2 worm cellular contexts compared by ENCODE assay signal in the genomic region with DNA sequence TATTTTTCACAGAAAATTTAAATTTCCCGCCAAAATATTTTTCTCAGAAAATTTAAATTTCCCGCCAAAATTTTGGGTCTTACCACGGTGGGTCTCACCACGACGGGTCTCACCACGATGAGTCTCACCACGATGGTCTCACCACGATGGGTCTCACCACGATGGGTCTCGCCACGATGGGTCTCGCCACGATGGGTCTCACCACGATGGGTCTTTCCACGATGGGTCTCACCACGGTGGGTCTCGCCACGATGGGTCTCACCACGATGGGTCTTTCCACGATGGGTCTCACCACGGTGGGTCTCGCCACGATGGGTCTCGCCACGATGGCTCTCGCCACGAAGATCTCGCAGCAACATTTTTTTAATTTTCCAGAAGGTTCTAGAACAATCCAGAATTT.
TF ChIP-seq lines count a peak whose summit lies in the region.

No protein-coding gene starts in this region.

TF ChIP-seq in whole organism, L4 larva, 104 proteins besides CTCF, POLR2A, EP300 and RAD21:
- peak; percentile 77 for TF ChIP-seq set-16 (GFP tag; IDR thresholded peaks at IDR 0.05; lab: Robert Waterston, UW)

TF ChIP-seq in whole organism, young adult, 124 proteins besides CTCF, POLR2A, EP300 and RAD21:
- TF ChIP-seq F33H1.4 (GFP tag; IDR thresholded peaks at IDR 0.05; lab: Robert Waterston, UW): peak; percentile 55; the same call in 1 of the 2 replicates
- TF ChIP-seq egrh-3 (GFP tag; IDR thresholded peaks at IDR 0.05; lab: Robert Waterston, UW): peak; percentile 8; the same call in 1 of the 2 replicates
